Fruit fly (Drosophila melanogaster): Measurements from ENCODE around the gene mtgo.

dm6 chr2L:16588691-16589102 lies 43.9 kb downstream of the mtgo start:
- TF ChIP-seq CG3919 (GFP tag; optimal IDR thresholded peaks at IDR 0.05) (no peak), dac (GFP tag; optimal IDR thresholded peaks at IDR 0.05) (peak; percentile 47), CG8319 (GFP tag; optimal IDR thresholded peaks at IDR 0.05) (no peak), Sox102F (GFP tag; optimal IDR thresholded peaks at IDR 0.05) (no peak), Gug (GFP tag; IDR thresholded peaks at IDR 0.05) (no peak; the same call in 1 of the 2 replicates), CG8119 (GFP tag; IDR thresholded peaks at IDR 0.05) (peak; percentile 69), Eip93F (GFP tag; optimal IDR thresholded peaks at IDR 0.05) (no peak), Blimp-1 (GFP tag; optimal IDR thresholded peaks at IDR 0.05) (no peak), CG16779 (tag; optimal IDR thresholded peaks at IDR 0.05) (peak; percentile 45), CG8632 (GFP tag; optimal IDR thresholded peaks at IDR 0.05) (no peak)

Measured in whole organism, prepupa.